Worm (Caenorhabditis elegans) whole organism, L3 larva: Measurements from ENCODE around the gene alg-3.

Source experiments
- R02D3.7 ChIP-seq: fragments of 150-350 bp; optimal IDR thresholded peaks from 2 replicates; lab custom pipeline; 2014; ENCODE audit warnings: missing biosample characterization, missing genetic modification characterization
- ama-1 ChIP-seq: fragments of 150-350 bp; optimal IDR thresholded peaks from 2 replicates; lab custom pipeline; 2018
- ceh-16 ChIP-seq: sonication (generic microtip); optimal IDR thresholded peaks from 2 replicates; lab custom pipeline; 2017; ENCODE audit warnings: missing biosample characterization, missing genetic modification characterization
- ceh-28 ChIP-seq: fragments of 150-350 bp; optimal IDR thresholded peaks from 2 replicates; lab custom pipeline; 2014; ENCODE audit warnings: missing biosample characterization, missing genetic modification reagents, missing genetic modification characterization
- ceh-82 ChIP-seq: fragments of 150-350 bp; optimal IDR thresholded peaks from 2 replicates; lab custom pipeline; 2014; ENCODE audit warnings: missing biosample characterization, missing genetic modification characterization
- ceh-9 ChIP-seq: sonication (generic microtip); optimal IDR thresholded peaks from 2 replicates; lab custom pipeline; 2018; ENCODE audit warnings: missing biosample characterization, missing genetic modification characterization
- egl-5 ChIP-seq: fragments of 150-350 bp; optimal IDR thresholded peaks from 2 replicates; lab custom pipeline; 2017; ENCODE audit warnings: missing biosample characterization, missing genetic modification reagents, missing genetic modification characterization, inconsistent platforms
- elt-1 ChIP-seq: fragments of 150-350 bp; optimal IDR thresholded peaks from 2 replicates; lab custom pipeline; 2014; ENCODE audit warnings: missing biosample characterization, missing genetic modification characterization
- elt-2 ChIP-seq: sonication (generic microtip); optimal IDR thresholded peaks from 2 replicates; lab custom pipeline; 2016; ENCODE audit warnings: missing genetic modification reagents, mild to moderate bottlenecking, missing genetic modification characterization, missing compliant biosample characterization
- elt-3 ChIP-seq, 3 experiments: fragments of 150-350 bp in 1 of 3; sonication (generic microtip) in 2 of 3; optimal IDR thresholded peaks; 2 replicates in 2 of 3; 4 replicates in 1 of 3; lab custom pipeline; 2014 to 2017; ENCODE audit warnings: missing biosample characterization in 3 of 3, missing genetic modification characterization in 3 of 3
- eor-1 ChIP-seq, 2 experiments: fragments of 150-350 bp; optimal IDR thresholded peaks; 2 replicates each; lab custom pipeline; 2014 to 2018; ENCODE audit warnings: missing biosample characterization in 2 of 2, missing genetic modification characterization in 2 of 2
- fkh-10 ChIP-seq: sonication (generic microtip); optimal IDR thresholded peaks from 2 replicates; lab custom pipeline; 2017; ENCODE audit warnings: missing biosample characterization, missing genetic modification reagents, missing genetic modification characterization
- fkh-2 ChIP-seq: fragments of 150-350 bp; optimal IDR thresholded peaks from 2 replicates; lab custom pipeline; 2014; ENCODE audit warnings: missing biosample characterization, missing genetic modification reagents, missing genetic modification characterization
- fos-1 ChIP-seq: fragments of 150-350 bp; optimal IDR thresholded peaks from 2 replicates; lab custom pipeline; 2014; ENCODE audit warnings: missing biosample characterization, missing genetic modification characterization
- hmg-11 ChIP-seq: sonication (generic microtip); optimal IDR thresholded peaks from 2 replicates; lab custom pipeline; 2016; ENCODE audit warnings: missing genetic modification characterization, missing compliant biosample characterization
- jun-1 ChIP-seq: fragments of 150-350 bp; optimal IDR thresholded peaks from 2 replicates; lab custom pipeline; 2014; ENCODE audit warnings: missing biosample characterization, missing genetic modification reagents, missing genetic modification characterization
- lin-15B ChIP-seq: fragments of 150-350 bp; optimal IDR thresholded peaks from 2 replicates; lab custom pipeline; 2014; ENCODE audit warnings: missing biosample characterization, missing genetic modification characterization
- lin-39 ChIP-seq: fragments of 150-350 bp; optimal IDR thresholded peaks from 2 replicates; lab custom pipeline; 2018; ENCODE audit warnings: missing biosample characterization, missing genetic modification reagents, missing genetic modification characterization
- mdl-1 ChIP-seq: fragments of 150-350 bp; optimal IDR thresholded peaks from 2 replicates; lab custom pipeline; 2014; ENCODE audit warnings: missing biosample characterization, missing genetic modification characterization
- mml-1 ChIP-seq: fragments of 150-350 bp; sonication (generic microtip); optimal IDR thresholded peaks from 3 replicates; lab custom pipeline; 2014; ENCODE audit warnings: missing biosample characterization, missing genetic modification characterization
- nfya-1 ChIP-seq: sonication (generic microtip); optimal IDR thresholded peaks from 2 replicates; lab custom pipeline; 2017; ENCODE audit warnings: missing genetic modification characterization, mild to moderate bottlenecking, missing compliant biosample characterization, antibody characterized with exemption, moderate library complexity; ENCODE audit not compliant: insufficient read depth
- nhr-12 ChIP-seq: fragments of 150-350 bp; optimal IDR thresholded peaks from 2 replicates; lab custom pipeline; 2014; ENCODE audit warnings: missing biosample characterization, missing genetic modification characterization
- nhr-23 ChIP-seq: fragments of 150-350 bp; optimal IDR thresholded peaks from 2 replicates; lab custom pipeline; 2014; ENCODE audit warnings: missing biosample characterization, missing genetic modification reagents, missing genetic modification characterization
- nhr-237 ChIP-seq: fragments of 150-350 bp; optimal IDR thresholded peaks from 2 replicates; lab custom pipeline; 2014; ENCODE audit warnings: missing biosample characterization, missing genetic modification characterization
- nhr-25 ChIP-seq: sonication (generic microtip); optimal IDR thresholded peaks from 2 replicates; lab custom pipeline; 2017; ENCODE audit warnings: missing biosample characterization, missing genetic modification characterization
- nhr-28 ChIP-seq: fragments of 150-350 bp; optimal IDR thresholded peaks from 2 replicates; lab custom pipeline; 2014; ENCODE audit warnings: missing biosample characterization, missing genetic modification characterization
- nhr-43 ChIP-seq: sonication (generic microtip); optimal IDR thresholded peaks from 2 replicates; lab custom pipeline; 2016; ENCODE audit warnings: mild to moderate bottlenecking, missing genetic modification characterization, missing compliant biosample characterization; ENCODE audit not compliant: poor library complexity, severe bottlenecking
- nhr-67 ChIP-seq: fragments of 150-350 bp; optimal IDR thresholded peaks from 2 replicates; lab custom pipeline; 2014; ENCODE audit warnings: missing biosample characterization, missing genetic modification characterization
- nhr-76 ChIP-seq: fragments of 150-350 bp; sonication (generic microtip); optimal IDR thresholded peaks from 5 replicates; lab custom pipeline; 2014; ENCODE audit warnings: missing biosample characterization, missing genetic modification characterization
- pha-4 ChIP-seq: fragments of 150-350 bp; optimal IDR thresholded peaks from 2 replicates; lab custom pipeline; 2014; ENCODE audit warnings: missing biosample characterization, missing genetic modification reagents, missing genetic modification characterization
- pqm-1 ChIP-seq: fragments of 150-350 bp; optimal IDR thresholded peaks from 2 replicates; lab custom pipeline; 2017; ENCODE audit warnings: missing biosample characterization, missing genetic modification characterization, inconsistent platforms
- sea-2 ChIP-seq: fragments of 150-350 bp; sonication (generic microtip); optimal IDR thresholded peaks from 4 replicates; lab custom pipeline; 2014; ENCODE audit warnings: missing biosample characterization, missing genetic modification reagents, missing genetic modification characterization
- skn-1 ChIP-seq: fragments of 150-350 bp; optimal IDR thresholded peaks from 2 replicates; lab custom pipeline; 2014; ENCODE audit warnings: missing biosample characterization, missing genetic modification characterization
- snpc-4 ChIP-seq: fragments of 150-350 bp; optimal IDR thresholded peaks from 2 replicates; lab custom pipeline; 2014; ENCODE audit warnings: missing biosample characterization, missing genetic modification characterization
- unc-39 ChIP-seq: sonication (generic microtip); optimal IDR thresholded peaks from 4 replicates; lab custom pipeline; 2017; ENCODE audit warnings: missing biosample characterization, missing genetic modification characterization
- zag-1 ChIP-seq: fragments of 150-350 bp; optimal IDR thresholded peaks from 2 replicates; lab custom pipeline; 2014; ENCODE audit warnings: missing biosample characterization, missing genetic modification characterization
- ztf-11 ChIP-seq: fragments of 150-350 bp; optimal IDR thresholded peaks from 2 replicates; lab custom pipeline; 2014; ENCODE audit warnings: missing biosample characterization, missing genetic modification characterization
- ztf-4 ChIP-seq: fragments of 150-350 bp; optimal IDR thresholded peaks from 2 replicates; lab custom pipeline; 2014; ENCODE audit warnings: missing biosample characterization, missing genetic modification characterization

Gene alg-3

ce11 chrIV:11742406-11742805 lies 38.4 kb downstream of the alg-3 start, which contains the start of gene K01A6.5:
Gene K01A6.5, plus strand, starts transcription at chrIV:11742706.
- TF ChIP-seq nhr-23 (tag; lab: Kevin White, UChicago) (no peak), ceh-28 (tag; lab: Kevin White, UChicago) (no peak), egl-5 (tag; lab: Kevin White, UChicago) (no peak), nhr-12 (tag; lab: Kevin White, UChicago) (no peak), pqm-1 (tag; lab: Kevin White, UChicago) (no peak)

DNA sequence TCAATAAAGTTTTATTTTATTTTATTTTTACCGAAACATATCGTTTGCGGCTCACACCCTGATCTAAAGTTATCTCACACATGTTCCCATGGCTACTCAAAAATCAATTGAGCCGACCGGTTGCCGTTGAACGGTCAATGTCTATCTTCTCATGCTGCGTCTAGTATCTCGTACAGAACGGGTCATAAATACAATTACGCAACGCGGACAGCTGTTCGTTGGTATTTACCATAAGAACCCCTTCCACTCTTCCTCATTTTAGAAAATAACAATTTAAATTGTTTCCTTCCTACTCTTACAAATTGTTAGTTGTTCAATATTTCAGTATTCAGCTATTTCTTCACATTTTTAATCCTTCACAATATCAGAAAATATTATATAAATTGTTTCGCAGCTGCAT lies 39.8 kb downstream of the alg-3 start:
- TF ChIP-seq lin-15B (tag; lab: Kevin White, UChicago) (no peak), elt-2 (tag; lab: Kevin White, UChicago) (no peak), zag-1 (tag; lab: Kevin White, UChicago) (no peak), ceh-28 (tag; lab: Kevin White, UChicago) (no peak), R02D3.7 (tag; lab: Kevin White, UChicago) (no peak)

DNA sequence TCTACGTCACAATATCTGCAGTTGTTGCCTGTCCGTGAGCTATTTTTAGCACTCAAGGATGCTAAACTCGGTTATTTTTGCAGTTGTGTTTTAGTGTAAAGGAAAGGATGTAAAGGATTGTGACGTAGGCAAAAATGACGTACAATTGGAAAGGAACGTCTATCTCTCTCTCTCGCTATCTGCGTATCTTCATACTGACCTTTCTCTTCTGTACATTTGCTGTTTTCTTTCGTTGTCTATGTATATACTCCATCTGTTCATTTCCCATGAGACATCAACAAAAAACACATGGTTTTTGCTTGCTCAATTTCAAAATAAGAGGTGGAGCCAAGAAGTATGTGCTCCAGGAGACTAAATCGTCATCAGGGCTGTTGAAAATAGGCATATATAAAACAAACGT lies 40.2 kb downstream of the alg-3 start:
- no peak for TF ChIP-seq nhr-76 (tag; lab: Kevin White, UChicago)
- no peak for TF ChIP-seq zag-1 (tag; lab: Kevin White, UChicago)
- TF ChIP-seq ama-1 (lab: Kevin White, UChicago): no peak
- no peak for TF ChIP-seq nhr-25 (tag; lab: Kevin White, UChicago)
- TF ChIP-seq nhr-28: no peak
- peak; percentile 32 for TF ChIP-seq nfya-1 (tag; lab: Kevin White, UChicago)
- TF ChIP-seq elt-1: no peak
- TF ChIP-seq nhr-237 (tag; lab: Kevin White, UChicago): no peak
- peak; percentile 7 for TF ChIP-seq fkh-2 (tag; lab: Kevin White, UChicago)
- TF ChIP-seq unc-39: no peak
- TF ChIP-seq lin-39: no peak
- no peak for TF ChIP-seq mml-1
- TF ChIP-seq snpc-4 (tag; lab: Kevin White, UChicago): peak; percentile 22
- no peak for TF ChIP-seq fos-1
- TF ChIP-seq pha-4 (tag; lab: Kevin White, UChicago): no peak
- no peak for TF ChIP-seq ceh-82 (tag; lab: Kevin White, UChicago)
- no peak for TF ChIP-seq elt-3 (tag; optimal IDR thresholded peaks at IDR 0.05; lab: Kevin White, UChicago)
- TF ChIP-seq, all 47 proteins: peak for 3

- TF ChIP-seq nhr-28 (no peak), elt-3 (tag; optimal IDR thresholded peaks at IDR 0.05; lab: Kevin White, UChicago) (no peak), ceh-9 (tag; lab: Kevin White, UChicago) (no peak), egl-5 (tag; lab: Kevin White, UChicago) (no peak), nhr-43 (tag; lab: Kevin White, UChicago) (no peak), ceh-16 (tag; lab: Kevin White, UChicago) (no peak), elt-2 (tag; lab: Kevin White, UChicago) (peak; percentile 9), sea-2 (GFP tag; lab: Kevin White, UChicago) (no peak), fkh-10 (no peak), skn-1 (tag; lab: Kevin White, UChicago) (no peak), ztf-11 (tag; lab: Kevin White, UChicago) (no peak), nfya-1 (tag; lab: Kevin White, UChicago) (no peak), ceh-28 (tag; lab: Kevin White, UChicago) (no peak), pha-4 (tag; lab: Kevin White, UChicago) (peak; percentile 28), ztf-4 (no peak), jun-1 (tag; lab: Kevin White, UChicago) (no peak), nhr-67 (tag; lab: Kevin White, UChicago) (no peak)
Observed at ce11 chrIV:11745340-11745739, 41.3 kb downstream of the alg-3 start, which contains the start of gene gem-4. Gene gem-4, plus strand, starts transcription at chrIV:11745640.

DNA sequence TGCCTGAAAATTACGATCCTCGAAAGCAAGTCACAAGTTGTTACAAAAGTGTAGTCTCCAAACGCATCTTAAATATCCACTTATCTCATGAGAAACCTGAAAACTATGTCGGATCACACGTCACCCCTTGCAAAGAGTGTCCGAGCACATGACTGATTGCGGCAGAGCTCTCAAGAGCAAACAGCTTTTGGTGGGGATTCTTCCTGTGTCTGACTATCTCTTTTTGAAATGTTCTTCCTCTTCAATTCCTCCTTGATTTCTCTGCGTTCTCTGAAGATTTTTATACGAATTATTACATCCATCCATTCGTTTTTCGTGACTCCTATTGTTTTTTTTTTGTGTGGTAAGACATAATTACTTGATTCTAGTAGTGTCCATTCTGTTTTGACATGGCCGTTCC lies 44.8 kb downstream of the alg-3 start, which contains the start of gene T12A7.6:
TSS of gene T12A7.6 (plus strand) at position 369 of the 400 bp plus-strand sequence.
- TF ChIP-seq lin-39 (no peak), hmg-11 (tag; lab: Kevin White, UChicago) (no peak), mdl-1 (no peak), eor-1 (tag; optimal IDR thresholded peaks at IDR 0.05; lab: Kevin White, UChicago) (no peak), ceh-28 (tag; lab: Kevin White, UChicago) (no peak), nhr-28 (no peak), egl-5 (tag; lab: Kevin White, UChicago) (no peak), fos-1 (no peak), skn-1 (tag; lab: Kevin White, UChicago) (no peak), R02D3.7 (tag; lab: Kevin White, UChicago) (no peak), jun-1 (tag; lab: Kevin White, UChicago) (no peak)
